Worm (Caenorhabditis elegans) whole organism, L3 larva: ENCODE results near the gene ZK632.10.

ENCODE experiments used
- ZK546.5 ChIP-seq: sonication (generic microtip); optimal IDR thresholded peaks from 2 replicates; lab custom pipeline; 2017; ENCODE audit warnings: missing biosample characterization, missing genetic modification characterization
- ama-1 ChIP-seq: fragments of 150-350 bp; optimal IDR thresholded peaks from 2 replicates; lab custom pipeline; 2018
- ceh-16 ChIP-seq: sonication (generic microtip); optimal IDR thresholded peaks from 2 replicates; lab custom pipeline; 2017; ENCODE audit warnings: missing biosample characterization, missing genetic modification characterization
- ceh-28 ChIP-seq: fragments of 150-350 bp; optimal IDR thresholded peaks from 2 replicates; lab custom pipeline; 2014; ENCODE audit warnings: missing biosample characterization, missing genetic modification reagents, missing genetic modification characterization
- ceh-9 ChIP-seq: sonication (generic microtip); optimal IDR thresholded peaks from 2 replicates; lab custom pipeline; 2018; ENCODE audit warnings: missing biosample characterization, missing genetic modification characterization
- daf-12 ChIP-seq: fragments of 150-350 bp; optimal IDR thresholded peaks from 2 replicates; lab custom pipeline; 2014; ENCODE audit warnings: missing biosample characterization, missing genetic modification reagents, missing genetic modification characterization
- egl-27 ChIP-seq: sonication (generic microtip); optimal IDR thresholded peaks from 4 replicates; lab custom pipeline; 2017; ENCODE audit warnings: missing biosample characterization, missing genetic modification reagents, missing genetic modification characterization
- egl-5 ChIP-seq: fragments of 150-350 bp; optimal IDR thresholded peaks from 2 replicates; lab custom pipeline; 2017; ENCODE audit warnings: missing biosample characterization, missing genetic modification reagents, missing genetic modification characterization, inconsistent platforms
- elt-1 ChIP-seq: fragments of 150-350 bp; optimal IDR thresholded peaks from 2 replicates; lab custom pipeline; 2014; ENCODE audit warnings: missing biosample characterization, missing genetic modification characterization
- elt-2 ChIP-seq: sonication (generic microtip); optimal IDR thresholded peaks from 2 replicates; lab custom pipeline; 2016; ENCODE audit warnings: missing genetic modification reagents, mild to moderate bottlenecking, missing genetic modification characterization, missing compliant biosample characterization
- elt-3 ChIP-seq, 3 experiments: fragments of 150-350 bp in 1 of 3; sonication (generic microtip) in 2 of 3; optimal IDR thresholded peaks; 2 replicates in 2 of 3; 4 replicates in 1 of 3; lab custom pipeline; 2014 to 2017; ENCODE audit warnings: missing biosample characterization in 3 of 3, missing genetic modification characterization in 3 of 3
- fkh-10 ChIP-seq: sonication (generic microtip); optimal IDR thresholded peaks from 2 replicates; lab custom pipeline; 2017; ENCODE audit warnings: missing biosample characterization, missing genetic modification reagents, missing genetic modification characterization
- fkh-2 ChIP-seq: fragments of 150-350 bp; optimal IDR thresholded peaks from 2 replicates; lab custom pipeline; 2014; ENCODE audit warnings: missing biosample characterization, missing genetic modification reagents, missing genetic modification characterization
- hmg-11 ChIP-seq: sonication (generic microtip); optimal IDR thresholded peaks from 2 replicates; lab custom pipeline; 2016; ENCODE audit warnings: missing genetic modification characterization, missing compliant biosample characterization
- jun-1 ChIP-seq: fragments of 150-350 bp; optimal IDR thresholded peaks from 2 replicates; lab custom pipeline; 2014; ENCODE audit warnings: missing biosample characterization, missing genetic modification reagents, missing genetic modification characterization
- lin-15B ChIP-seq: fragments of 150-350 bp; optimal IDR thresholded peaks from 2 replicates; lab custom pipeline; 2014; ENCODE audit warnings: missing biosample characterization, missing genetic modification characterization
- lsy-12 ChIP-seq: sonication (generic microtip); optimal IDR thresholded peaks from 2 replicates; lab custom pipeline; 2016; ENCODE audit warnings: mild to moderate bottlenecking, missing genetic modification characterization, missing compliant biosample characterization
- mml-1 ChIP-seq: fragments of 150-350 bp; sonication (generic microtip); optimal IDR thresholded peaks from 3 replicates; lab custom pipeline; 2014; ENCODE audit warnings: missing biosample characterization, missing genetic modification characterization
- nfya-1 ChIP-seq: sonication (generic microtip); optimal IDR thresholded peaks from 2 replicates; lab custom pipeline; 2017; ENCODE audit warnings: missing genetic modification characterization, mild to moderate bottlenecking, missing compliant biosample characterization, antibody characterized with exemption, moderate library complexity; ENCODE audit not compliant: insufficient read depth
- nhr-12 ChIP-seq: fragments of 150-350 bp; optimal IDR thresholded peaks from 2 replicates; lab custom pipeline; 2014; ENCODE audit warnings: missing biosample characterization, missing genetic modification characterization
- nhr-237 ChIP-seq: fragments of 150-350 bp; optimal IDR thresholded peaks from 2 replicates; lab custom pipeline; 2014; ENCODE audit warnings: missing biosample characterization, missing genetic modification characterization
- nhr-25 ChIP-seq: sonication (generic microtip); optimal IDR thresholded peaks from 2 replicates; lab custom pipeline; 2017; ENCODE audit warnings: missing biosample characterization, missing genetic modification characterization
- nhr-43 ChIP-seq: sonication (generic microtip); optimal IDR thresholded peaks from 2 replicates; lab custom pipeline; 2016; ENCODE audit warnings: mild to moderate bottlenecking, missing genetic modification characterization, missing compliant biosample characterization; ENCODE audit not compliant: poor library complexity, severe bottlenecking
- nhr-67 ChIP-seq: fragments of 150-350 bp; optimal IDR thresholded peaks from 2 replicates; lab custom pipeline; 2014; ENCODE audit warnings: missing biosample characterization, missing genetic modification characterization
- nhr-76 ChIP-seq: fragments of 150-350 bp; sonication (generic microtip); optimal IDR thresholded peaks from 5 replicates; lab custom pipeline; 2014; ENCODE audit warnings: missing biosample characterization, missing genetic modification characterization
- nhr-77 ChIP-seq: fragments of 150-350 bp; optimal IDR thresholded peaks from 2 replicates; lab custom pipeline; 2014; ENCODE audit warnings: missing biosample characterization, missing genetic modification characterization
- pha-4 ChIP-seq: fragments of 150-350 bp; optimal IDR thresholded peaks from 2 replicates; lab custom pipeline; 2014; ENCODE audit warnings: missing biosample characterization, missing genetic modification reagents, missing genetic modification characterization
- sea-2 ChIP-seq: fragments of 150-350 bp; sonication (generic microtip); optimal IDR thresholded peaks from 4 replicates; lab custom pipeline; 2014; ENCODE audit warnings: missing biosample characterization, missing genetic modification reagents, missing genetic modification characterization
- skn-1 ChIP-seq: fragments of 150-350 bp; optimal IDR thresholded peaks from 2 replicates; lab custom pipeline; 2014; ENCODE audit warnings: missing biosample characterization, missing genetic modification characterization
- snpc-4 ChIP-seq: fragments of 150-350 bp; optimal IDR thresholded peaks from 2 replicates; lab custom pipeline; 2014; ENCODE audit warnings: missing biosample characterization, missing genetic modification characterization
- tbx-2 ChIP-seq: sonication (generic microtip); optimal IDR thresholded peaks from 2 replicates; lab custom pipeline; 2016; ENCODE audit warnings: mild to moderate bottlenecking, missing genetic modification characterization, missing compliant biosample characterization
- unc-39 ChIP-seq: sonication (generic microtip); optimal IDR thresholded peaks from 4 replicates; lab custom pipeline; 2017; ENCODE audit warnings: missing biosample characterization, missing genetic modification characterization
- unc-62 ChIP-seq: fragments of 150-350 bp; sonication (generic microtip); optimal IDR thresholded peaks from 4 replicates; lab custom pipeline; 2014; ENCODE audit warnings: missing biosample characterization, missing genetic modification reagents, missing genetic modification characterization
- zag-1 ChIP-seq: fragments of 150-350 bp; optimal IDR thresholded peaks from 2 replicates; lab custom pipeline; 2014; ENCODE audit warnings: missing biosample characterization, missing genetic modification characterization
- ztf-11 ChIP-seq: fragments of 150-350 bp; optimal IDR thresholded peaks from 2 replicates; lab custom pipeline; 2014; ENCODE audit warnings: missing biosample characterization, missing genetic modification characterization
- ztf-4 ChIP-seq: fragments of 150-350 bp; optimal IDR thresholded peaks from 2 replicates; lab custom pipeline; 2014; ENCODE audit warnings: missing biosample characterization, missing genetic modification characterization

The ZK632.10 gene

DNA sequence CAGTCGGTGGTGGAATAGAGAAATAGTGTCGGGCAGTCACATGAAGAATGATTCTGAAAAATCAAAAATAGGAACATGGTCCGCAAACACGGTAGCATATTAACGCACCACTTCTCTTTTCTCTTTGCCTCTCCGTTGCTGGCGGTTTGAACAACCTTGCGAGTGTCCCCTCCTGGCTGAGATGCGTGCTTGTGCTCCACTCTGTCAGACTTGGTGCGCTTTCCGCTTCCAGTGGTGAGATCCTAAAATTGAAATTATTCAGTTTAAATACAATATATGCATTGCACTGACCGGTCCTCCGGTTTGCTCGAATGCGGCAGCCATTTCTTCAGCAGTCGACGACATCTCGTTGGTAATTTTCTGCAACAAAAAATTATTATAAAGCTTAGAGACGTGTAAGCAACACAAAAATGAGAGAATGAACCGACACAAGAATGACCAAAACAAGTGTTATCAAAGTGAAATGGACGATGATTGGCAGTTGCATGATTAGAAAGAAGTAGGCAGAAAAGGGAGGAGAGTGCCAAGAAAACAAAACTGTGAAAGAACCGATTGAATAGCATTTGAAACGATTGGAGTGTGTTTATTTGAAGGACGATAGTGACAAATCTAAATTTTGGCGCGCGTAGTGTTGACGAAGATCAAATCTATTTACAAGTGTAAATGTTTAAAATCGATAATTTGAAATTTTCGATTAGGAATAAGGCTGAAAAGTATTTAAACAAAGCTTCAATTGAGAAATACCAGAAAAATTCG lies 2.3 kb downstream of the ZK632.10 start, which contains the start of gene ZK632.9:
Gene ZK632.9 (minus strand): TSS at position 360 of the 756 bp plus-strand sequence.
- TF ChIP-seq tbx-2 (no peak), ztf-4 (tag; lab: Kevin White, UChicago) (peak; percentile 13), ceh-28 (peak; percentile 31), nfya-1 (tag; lab: Kevin White, UChicago) (peak; percentile 21), elt-2 (tag; lab: Kevin White, UChicago) (peak; percentile 28), nhr-77 (tag; lab: Kevin White, UChicago) (no peak), ama-1 (lab: Kevin White, UChicago) (peak; percentile 57)
- TF ChIP-seq, all 47 proteins: peak for 5

DNA sequence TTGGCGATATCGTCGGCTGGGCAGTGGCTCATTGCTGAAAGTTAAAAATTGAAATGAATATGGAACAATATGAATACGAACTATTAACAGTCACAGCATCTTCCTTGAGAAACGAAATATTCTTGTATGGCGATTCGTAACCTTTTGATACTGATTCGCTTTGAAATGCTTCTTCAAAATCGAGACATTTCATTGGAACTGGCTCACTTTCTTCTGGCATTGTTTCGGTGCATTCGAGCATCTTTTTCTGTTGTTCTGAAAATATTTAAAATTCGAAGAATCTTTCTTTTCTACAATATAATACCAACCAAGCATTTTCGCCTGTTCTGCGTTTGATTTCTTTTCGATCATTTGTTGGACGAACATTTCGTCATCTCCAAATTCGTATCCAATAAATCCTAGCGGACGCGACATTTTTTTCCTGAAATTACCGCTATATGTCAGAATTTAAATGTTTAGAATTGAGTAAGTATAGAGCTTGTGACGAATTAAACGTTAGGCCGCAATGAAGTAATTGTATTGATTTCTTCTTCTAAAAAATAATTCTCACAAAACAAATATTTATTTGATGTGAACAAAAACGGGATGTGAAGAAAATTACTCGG lies 3.1 kb downstream of the ZK632.10 start, which contains the start of gene lin-52:
Gene lin-52 (minus strand): TSS at position 421 of the 605 bp plus-strand sequence.
- TF ChIP-seq ama-1 (lab: Kevin White, UChicago) (peak; percentile 82), daf-12 (tag; lab: Kevin White, UChicago) (no peak), ztf-4 (tag; lab: Kevin White, UChicago) (no peak), ZK546.5 (tag; lab: Kevin White, UChicago) (no peak), nhr-43 (peak; percentile 15), fkh-10 (GFP tag; lab: Kevin White, UChicago) (no peak), unc-62 (no peak), pha-4 (tag; lab: Kevin White, UChicago) (peak; percentile 31), hmg-11 (no peak), egl-5 (no peak), elt-2 (tag; lab: Kevin White, UChicago) (peak; percentile 7)
- TF ChIP-seq, all 47 proteins: peak for 4

DNA sequence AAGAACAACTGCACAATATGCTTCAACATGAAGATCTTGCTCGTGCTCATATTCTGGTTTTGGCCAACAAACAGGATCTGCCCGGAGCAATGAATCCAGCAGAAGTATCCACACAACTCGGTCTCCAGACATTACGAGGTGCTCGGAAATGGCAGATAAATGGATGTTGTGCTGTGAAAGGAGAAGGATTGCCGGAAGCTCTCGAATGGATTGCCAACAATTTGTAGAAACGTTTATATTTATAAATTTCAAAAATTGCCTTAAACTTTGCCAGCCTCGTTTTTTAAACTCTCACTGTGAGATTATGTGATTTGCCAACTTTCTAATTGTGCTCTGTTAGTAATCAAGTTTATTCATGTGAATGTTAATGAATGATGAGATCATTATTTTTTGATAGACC lies 3.8 kb downstream of the ZK632.10 start:
- no peak for TF ChIP-seq hmg-11
- no peak for TF ChIP-seq ceh-9 (tag; lab: Kevin White, UChicago)
- TF ChIP-seq nhr-67 (tag; lab: Kevin White, UChicago), result no peak
- no peak for TF ChIP-seq fkh-2 (tag; lab: Kevin White, UChicago)
- no peak for TF ChIP-seq nhr-43
- no peak for TF ChIP-seq zag-1 (tag; lab: Kevin White, UChicago)
- no peak for TF ChIP-seq ama-1 (lab: Kevin White, UChicago)
- no peak for TF ChIP-seq snpc-4 (tag; lab: Kevin White, UChicago)
- no peak for TF ChIP-seq ZK546.5 (tag; lab: Kevin White, UChicago)
- no peak for TF ChIP-seq elt-1 (tag; lab: Kevin White, UChicago)
- no peak for TF ChIP-seq nhr-12 (tag; lab: Kevin White, UChicago)
- TF ChIP-seq sea-2 (GFP tag; lab: Kevin White, UChicago), result no peak
- TF ChIP-seq nfya-1 (tag; lab: Kevin White, UChicago), result no peak
- TF ChIP-seq lsy-12, result no peak
- TF ChIP-seq egl-5, result no peak
- no peak for TF ChIP-seq ceh-16 (tag; lab: Kevin White, UChicago)
- TF ChIP-seq jun-1 (tag; lab: Kevin White, UChicago), result no peak
- TF ChIP-seq mml-1 (tag; lab: Kevin White, UChicago), result no peak
- no peak for TF ChIP-seq ztf-11 (tag; lab: Kevin White, UChicago)
- TF ChIP-seq, all 47 proteins: peak for 0

DNA sequence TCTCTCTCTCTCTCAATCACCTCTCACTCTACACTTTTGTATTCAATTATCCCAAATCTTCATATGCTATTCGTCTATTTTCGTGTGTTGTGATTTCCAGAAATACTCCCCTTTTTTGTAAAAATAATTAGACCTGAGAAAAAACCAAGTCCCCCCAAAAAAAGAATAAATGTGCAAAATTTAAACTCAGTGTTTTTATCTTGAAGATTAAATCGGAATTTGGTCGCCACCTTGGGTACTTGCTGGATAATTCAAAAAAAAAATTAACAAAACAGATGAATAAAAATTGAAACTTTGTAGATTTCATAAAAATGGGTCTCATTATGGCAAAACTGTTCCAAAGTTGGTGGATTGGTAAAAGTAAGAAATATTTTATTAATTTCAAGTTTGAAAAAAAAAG lies 4.6 kb downstream of the ZK632.10 start, which contains the start of gene arl-5:
Gene arl-5 (plus strand): TSS at position 301 of the 400 bp plus-strand sequence.
- TF ChIP-seq elt-2 (tag; lab: Kevin White, UChicago), result no peak
- TF ChIP-seq unc-39 (tag; lab: Kevin White, UChicago), result no peak
- TF ChIP-seq ceh-28, result no peak
- no peak for TF ChIP-seq nhr-67 (tag; lab: Kevin White, UChicago)
- no peak for TF ChIP-seq elt-3 (tag; optimal IDR thresholded peaks at IDR 0.05; lab: Kevin White, UChicago)
- TF ChIP-seq nhr-25 (tag; lab: Kevin White, UChicago), result no peak
- no peak for TF ChIP-seq egl-5
- TF ChIP-seq nhr-76 (tag; lab: Kevin White, UChicago), result no peak
- TF ChIP-seq tbx-2, result no peak
- no peak for TF ChIP-seq egl-27 (tag; lab: Kevin White, UChicago)
- no peak for TF ChIP-seq nhr-43
- TF ChIP-seq lin-15B, result no peak
- TF ChIP-seq nhr-77 (tag; lab: Kevin White, UChicago), result no peak
- no peak for TF ChIP-seq skn-1 (tag; lab: Kevin White, UChicago)
- no peak for TF ChIP-seq snpc-4 (tag; lab: Kevin White, UChicago)
- TF ChIP-seq pha-4 (tag; lab: Kevin White, UChicago), result no peak
- TF ChIP-seq lsy-12, result no peak
- TF ChIP-seq nhr-237 (tag; lab: Kevin White, UChicago), result no peak
